Worm (Caenorhabditis elegans): Measurements from ENCODE around the gene str-102.

DNA sequence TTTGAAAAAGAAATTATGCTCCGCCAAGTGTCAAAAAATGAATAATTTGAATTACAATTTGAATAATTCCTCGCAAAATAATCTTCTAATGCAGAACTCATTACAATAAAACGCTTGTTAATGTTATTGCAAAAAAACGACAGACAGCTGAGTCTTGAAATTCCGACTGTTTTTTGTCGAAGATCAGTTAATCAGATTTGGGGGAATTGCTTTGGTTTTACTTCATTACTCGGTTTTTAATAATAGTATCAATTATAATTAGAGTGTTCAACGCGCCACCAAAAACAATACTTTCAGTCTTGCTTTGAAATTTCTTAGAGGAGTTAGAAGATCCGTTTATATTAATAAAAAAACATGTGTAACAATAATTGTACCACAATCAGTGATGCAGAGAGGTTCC, 6.9 kb upstream of the str-102 start, which contains the start of gene srh-122:
- TF ChIP-seq mxl-2 (GFP tag; conservative IDR thresholded peaks at IDR 0.05) (no peak), ama-1 (optimal IDR thresholded peaks at IDR 0.05) (no peak), unc-130 (GFP tag; optimal IDR thresholded peaks at IDR 0.05) (no peak), lsy-2 (tag; optimal IDR thresholded peaks at IDR 0.05) (no peak), unc-62 (GFP tag; optimal IDR thresholded peaks at IDR 0.05 in 1 of 2) (no peak), unc-62 (tag; optimal IDR thresholded peaks at IDR 0.05) (no peak), T26A8.4 (GFP tag; IDR thresholded peaks at IDR 0.05) (no peak), ceh-28 (tag; optimal IDR thresholded peaks at IDR 0.05) (no peak), skn-1 (tag; optimal IDR thresholded peaks at IDR 0.05) (no peak), nhr-10 (tag; optimal IDR thresholded peaks at IDR 0.05) (no peak), R02D3.7 (tag; optimal IDR thresholded peaks at IDR 0.05) (no peak), lir-3 (tag; optimal IDR thresholded peaks at IDR 0.05) (no peak), F10B5.3 (tag; optimal IDR thresholded peaks at IDR 0.05) (no peak), nhr-77 (tag; optimal IDR thresholded peaks at IDR 0.05) (no peak)

All from whole organism, L4 larva.